Worm (Caenorhabditis elegans): Measurements from ENCODE around the gene cht-4.

ce11 chrIII:1674760-1675159 is 17.5 kb upstream of the cht-4 start:
- TF ChIP-seq aha-1 (tag; optimal IDR thresholded peaks at IDR 0.05): no peak
- no peak for TF ChIP-seq aly-2 (tag; optimal IDR thresholded peaks at IDR 0.05)
- no peak for TF ChIP-seq dpl-1 (GFP tag; optimal IDR thresholded peaks at IDR 0.05)
- TF ChIP-seq nhr-76 (tag; optimal IDR thresholded peaks at IDR 0.05): no peak
- no peak for TF ChIP-seq snu-23 (GFP tag; optimal IDR thresholded peaks at IDR 0.05)
- TF ChIP-seq nhr-77 (tag; optimal IDR thresholded peaks at IDR 0.05): no peak
- TF ChIP-seq ces-1 (GFP tag; optimal IDR thresholded peaks at IDR 0.05): no peak
